Worm (Caenorhabditis elegans): ENCODE data around the gene F07B10.7.

DNA sequence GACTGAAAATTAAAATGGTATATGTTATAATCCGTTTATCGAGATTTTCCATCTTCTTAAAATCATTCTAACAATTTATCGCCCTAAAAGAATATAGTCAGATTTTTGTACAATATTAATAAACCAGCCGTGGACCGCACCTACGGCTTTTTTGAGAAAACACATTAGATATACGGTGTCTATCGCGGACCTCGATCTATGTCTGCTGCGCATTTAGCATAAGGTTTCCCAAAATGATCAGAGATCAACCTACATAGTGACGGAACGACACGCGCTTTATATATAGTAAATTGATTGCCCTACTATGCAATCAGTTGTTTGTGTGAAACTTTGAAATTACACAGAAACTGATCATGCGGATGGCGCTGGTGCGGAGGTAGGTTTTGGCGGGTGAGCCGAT, 32.2 kb upstream of the F07B10.7 start:
- TF ChIP-seq B0310.2 (tag; optimal IDR thresholded peaks at IDR 0.05) (no peak), hmg-4 (GFP tag; optimal IDR thresholded peaks at IDR 0.05) (no peak), hmbx-1 (tag; optimal IDR thresholded peaks at IDR 0.05) (no peak), scrt-1 (GFP tag; IDR thresholded peaks at IDR 0.05) (no peak), tbx-11 (GFP tag; IDR thresholded peaks at IDR 0.05) (no peak), tra-4 (tag; optimal IDR thresholded peaks at IDR 0.05) (no peak), ama-1 (optimal IDR thresholded peaks at IDR 0.05) (no peak)
